Worm (Caenorhabditis elegans) whole organism, midembryonic: ENCODE results near the gene cest-6.

Source experiments
- flt-1 ChIP-seq: fragments of 200-800 bp; sonication (Bioruptor generic); IDR thresholded peaks from 2 replicates; pipeline ENCODE4 v1.3.6; 2022; ENCODE audit warnings: missing genetic modification characterization, missing compliant biosample characterization
- ztf-29 ChIP-seq: fragments of 200-800 bp; sonication (Bioruptor generic); IDR thresholded peaks from 2 replicates; pipeline ENCODE4 v1.3.6; 2022; ENCODE audit warnings: missing genetic modification reagents, missing genetic modification characterization, missing compliant biosample characterization

- no peak for TF ChIP-seq ztf-29 (GFP tag; lab: Robert Waterston, UW)
- no peak for TF ChIP-seq flt-1
These were observed 48.6 kb downstream of the cest-6 start for ce11 chrIV:6879666-6880210.
